Worm (Caenorhabditis elegans) whole organism, early embryonic: ENCODE data around the gene Y116F11A.1.

ENCODE experiments used
- B0310.2 ChIP-seq: sonication (generic microtip); optimal IDR thresholded peaks from 2 replicates; lab custom pipeline; 2016; ENCODE audit warnings: mild to moderate bottlenecking, missing genetic modification characterization, missing compliant biosample characterization
- F13C5.2 ChIP-seq: sonication (generic microtip); optimal IDR thresholded peaks from 2 replicates; lab custom pipeline; 2017; ENCODE audit warnings: mild to moderate bottlenecking, missing genetic modification characterization, inconsistent platforms, missing compliant biosample characterization
- aly-1 ChIP-seq: sonication (generic microtip); optimal IDR thresholded peaks from 2 replicates; lab custom pipeline; 2016; ENCODE audit warnings: missing genetic modification characterization, missing compliant biosample characterization
- ama-1 ChIP-seq: fragments of 150-350 bp; optimal IDR thresholded peaks from 2 replicates; lab custom pipeline; 2014
- ceh-13 ChIP-seq: fragments of 200-800 bp; sonication (Bioruptor generic); optimal IDR thresholded peaks from 2 replicates; lab custom pipeline; 2018; ENCODE audit warnings: mild to moderate bottlenecking, missing genetic modification characterization, missing compliant biosample characterization
- ceh-36 ChIP-seq: sonication (generic microtip); optimal IDR thresholded peaks from 2 replicates; lab custom pipeline; 2016; ENCODE audit warnings: missing genetic modification characterization, inconsistent platforms, missing compliant biosample characterization
- ets-7 ChIP-seq: sonication (generic microtip); optimal IDR thresholded peaks from 2 replicates; lab custom pipeline; 2016; ENCODE audit warnings: missing genotype, missing genetic modification characterization, missing compliant biosample characterization
- flt-1 ChIP-seq: fragments of 200-800 bp; sonication (Bioruptor generic); IDR thresholded peaks from 2 replicates; pipeline ENCODE4 v1.3.6; 2022; ENCODE audit warnings: missing genetic modification characterization, missing compliant biosample characterization
- hmbx-1 ChIP-seq: sonication (generic microtip); optimal IDR thresholded peaks from 2 replicates; lab custom pipeline; 2016; ENCODE audit warnings: mild to moderate bottlenecking, missing genetic modification characterization, missing compliant biosample characterization
- hmg-4 ChIP-seq: fragments of 200-800 bp; sonication (Bioruptor generic); optimal IDR thresholded peaks from 2 replicates; lab custom pipeline; 2018; ENCODE audit warnings: mild to moderate bottlenecking, missing genetic modification characterization, missing compliant biosample characterization
- hnd-1 ChIP-seq: sonication (generic microtip); optimal IDR thresholded peaks from 2 replicates; lab custom pipeline; 2016; ENCODE audit warnings: missing genetic modification characterization, missing compliant biosample characterization
- pes-1 ChIP-seq: fragments of 200-800 bp; sonication (Bioruptor generic); IDR thresholded peaks from 2 replicates; pipeline ENCODE4 v1.3.6; 2022; ENCODE audit warnings: missing genetic modification reagents, missing genetic modification characterization, missing compliant biosample characterization
- scrt-1 ChIP-seq: fragments of 200-800 bp; sonication (Bioruptor generic); IDR thresholded peaks from 2 replicates; pipeline ENCODE4 v1.3.6; 2022; ENCODE audit warnings: missing genetic modification characterization, missing compliant biosample characterization
- sea-1 ChIP-seq: fragments of 200-800 bp; sonication (Bioruptor generic); conservative IDR thresholded peaks from 2 replicates; pipeline ENCODE4 v1.3.6; 2022; ENCODE audit warnings: missing genetic modification characterization, missing compliant biosample characterization
- tbx-11 ChIP-seq: fragments of 200-800 bp; sonication (Bioruptor generic); IDR thresholded peaks from 2 replicates; pipeline ENCODE4 v1.3.6; 2022; ENCODE audit warnings: missing genetic modification characterization, missing compliant biosample characterization
- tbx-37 ChIP-seq: fragments of 200-800 bp; sonication (Bioruptor generic); conservative IDR thresholded peaks from 2 replicates; pipeline ENCODE4 v1.3.6; 2022; ENCODE audit warnings: missing genetic modification reagents, missing genetic modification characterization, missing compliant biosample characterization
- tra-4 ChIP-seq: sonication (generic microtip); optimal IDR thresholded peaks from 2 replicates; lab custom pipeline; 2017; ENCODE audit warnings: missing genetic modification characterization, missing compliant biosample characterization

The Y116F11A.1 gene

ce11 chrV:19747144-19747543 is 16.8 kb downstream of the Y116F11A.1 start:
- TF ChIP-seq ceh-36 (tag; lab: Kevin White, UChicago) (peak; percentile 81), aly-1 (tag; lab: Kevin White, UChicago) (no peak), tra-4 (tag; lab: Kevin White, UChicago) (no peak), F13C5.2 (tag; lab: Kevin White, UChicago) (no peak), B0310.2 (tag; lab: Kevin White, UChicago) (no peak), pes-1 (GFP tag; lab: Robert Waterston, UW) (no peak), scrt-1 (no peak)

ce11 chrV:19751124-19751523 is 20.7 kb downstream of the Y116F11A.1 start, which contains the start of gene clec-49:
Gene clec-49 (minus strand): TSS chrV:19751226.
- TF ChIP-seq ama-1 (lab: Kevin White, UChicago): no peak
- TF ChIP-seq pes-1 (GFP tag; lab: Robert Waterston, UW): no peak

- TF ChIP-seq sea-1 (GFP tag; lab: Robert Waterston, UW): no peak
- TF ChIP-seq scrt-1: no peak
- TF ChIP-seq tbx-11 (GFP tag; lab: Robert Waterston, UW): no peak
- no peak for TF ChIP-seq ceh-36 (tag; lab: Kevin White, UChicago)
- TF ChIP-seq ceh-13 (GFP tag; lab: Kevin White, UChicago): no peak
- TF ChIP-seq tra-4 (tag; lab: Kevin White, UChicago): no peak
- TF ChIP-seq aly-1 (tag; lab: Kevin White, UChicago): no peak
- no peak for TF ChIP-seq pes-1 (GFP tag; lab: Robert Waterston, UW)
- no peak for TF ChIP-seq hnd-1 (tag; lab: Kevin White, UChicago)
- no peak for TF ChIP-seq F13C5.2 (tag; lab: Kevin White, UChicago)
- TF ChIP-seq hmbx-1 (tag; lab: Kevin White, UChicago): no peak
- TF ChIP-seq ets-7: no peak
- TF ChIP-seq tbx-37 (GFP tag; lab: Robert Waterston, UW): no peak
Observed at ce11 chrV:19752879-19753278, 22.5 kb downstream of the Y116F11A.1 start.

- TF ChIP-seq F13C5.2 (tag; lab: Kevin White, UChicago) (no peak), hmg-4 (GFP tag; lab: Kevin White, UChicago) (no peak), scrt-1 (no peak), ceh-36 (tag; lab: Kevin White, UChicago) (no peak), ama-1 (lab: Kevin White, UChicago) (no peak), sea-1 (GFP tag; lab: Robert Waterston, UW) (no peak), flt-1 (GFP tag; lab: Robert Waterston, UW) (no peak), ceh-13 (GFP tag; lab: Kevin White, UChicago) (no peak), B0310.2 (tag; lab: Kevin White, UChicago) (no peak), pes-1 (GFP tag; lab: Robert Waterston, UW) (no peak), aly-1 (tag; lab: Kevin White, UChicago) (no peak), tbx-11 (GFP tag; lab: Robert Waterston, UW) (no peak), tra-4 (tag; lab: Kevin White, UChicago) (no peak), ets-7 (no peak)
Observed at ce11 chrV:19754331-19754730, 24.0 kb downstream of the Y116F11A.1 start.

ce11 chrV:19755260-19755659 is 24.9 kb downstream of the Y116F11A.1 start, which contains the start of gene clec-50:
Gene clec-50 (minus strand): TSS chrV:19755368.
- no peak for TF ChIP-seq ama-1 (lab: Kevin White, UChicago)
- no peak for TF ChIP-seq scrt-1
- TF ChIP-seq tra-4 (tag; lab: Kevin White, UChicago): no peak
- no peak for TF ChIP-seq hnd-1 (tag; lab: Kevin White, UChicago)
- TF ChIP-seq hmbx-1 (tag; lab: Kevin White, UChicago): no peak
- no peak for TF ChIP-seq hmg-4 (GFP tag; lab: Kevin White, UChicago)
- TF ChIP-seq pes-1 (GFP tag; lab: Robert Waterston, UW): no peak
- no peak for TF ChIP-seq F13C5.2 (tag; lab: Kevin White, UChicago)
- TF ChIP-seq tbx-37 (GFP tag; lab: Robert Waterston, UW): no peak
- no peak for TF ChIP-seq aly-1 (tag; lab: Kevin White, UChicago)
- TF ChIP-seq ets-7: no peak
- no peak for TF ChIP-seq ceh-36 (tag; lab: Kevin White, UChicago)
- no peak for TF ChIP-seq ceh-13 (GFP tag; lab: Kevin White, UChicago)
- TF ChIP-seq flt-1 (GFP tag; lab: Robert Waterston, UW): no peak
- TF ChIP-seq tbx-11 (GFP tag; lab: Robert Waterston, UW): no peak
- TF ChIP-seq B0310.2 (tag; lab: Kevin White, UChicago): no peak
- TF ChIP-seq sea-1 (GFP tag; lab: Robert Waterston, UW): no peak

- TF ChIP-seq ama-1 (lab: Kevin White, UChicago) (no peak), hnd-1 (tag; lab: Kevin White, UChicago) (no peak), B0310.2 (tag; lab: Kevin White, UChicago) (no peak), tbx-11 (GFP tag; lab: Robert Waterston, UW) (no peak), sea-1 (GFP tag; lab: Robert Waterston, UW) (no peak), ceh-36 (tag; lab: Kevin White, UChicago) (no peak), aly-1 (tag; lab: Kevin White, UChicago) (no peak), flt-1 (GFP tag; lab: Robert Waterston, UW) (no peak), hmg-4 (GFP tag; lab: Kevin White, UChicago) (no peak), hmbx-1 (tag; lab: Kevin White, UChicago) (no peak), scrt-1 (no peak), tbx-37 (GFP tag; lab: Robert Waterston, UW) (no peak), tra-4 (tag; lab: Kevin White, UChicago) (no peak), ceh-13 (GFP tag; lab: Kevin White, UChicago) (no peak), ets-7 (no peak), F13C5.2 (tag; lab: Kevin White, UChicago) (no peak), pes-1 (GFP tag; lab: Robert Waterston, UW) (no peak)
Observed at ce11 chrV:19756253-19756652, 25.9 kb downstream of the Y116F11A.1 start, which contains the start of gene W04E12.9. Gene W04E12.9 (plus strand): TSS chrV:19756553.

- TF ChIP-seq tbx-37 (GFP tag; lab: Robert Waterston, UW): no peak
- no peak for TF ChIP-seq sea-1 (GFP tag; lab: Robert Waterston, UW)
- no peak for TF ChIP-seq scrt-1
- no peak for TF ChIP-seq ama-1 (lab: Kevin White, UChicago)
- no peak for TF ChIP-seq hmg-4 (GFP tag; lab: Kevin White, UChicago)
- TF ChIP-seq flt-1 (GFP tag; lab: Robert Waterston, UW): no peak
- no peak for TF ChIP-seq tbx-11 (GFP tag; lab: Robert Waterston, UW)
- no peak for TF ChIP-seq F13C5.2 (tag; lab: Kevin White, UChicago)
- no peak for TF ChIP-seq hmbx-1 (tag; lab: Kevin White, UChicago)
- TF ChIP-seq aly-1 (tag; lab: Kevin White, UChicago): no peak
- TF ChIP-seq ets-7: no peak
- TF ChIP-seq ceh-36 (tag; lab: Kevin White, UChicago): no peak
- no peak for TF ChIP-seq ceh-13 (GFP tag; lab: Kevin White, UChicago)
- TF ChIP-seq tra-4 (tag; lab: Kevin White, UChicago): no peak
Observed at ce11 chrV:19759282-19759681, 28.9 kb downstream of the Y116F11A.1 start.
